Worm (Caenorhabditis elegans) whole organism, L4 larva: ENCODE measurements around the gene tag-250.
"Not testable (repeated sequence)": the region's sequence is repeated elsewhere in the genome, so short reads cannot be mapped to it uniquely, and the experiment has no call there.

Experiments
- Y105C5A.15 ChIP-seq: fragments of 200-800 bp; sonication (Bioruptor generic); IDR thresholded peaks from 2 replicates; pipeline ENCODE4 v1.3.6; 2022; ENCODE audit warnings: missing genetic modification characterization, missing compliant biosample characterization
- ZK337.2 ChIP-seq: fragments of 200-800 bp; sonication (Bioruptor generic); IDR thresholded peaks from 2 replicates; pipeline ENCODE4 v1.3.6; 2022; ENCODE audit warnings: missing genetic modification reagents, missing genetic modification characterization, missing compliant biosample characterization
- aha-1 ChIP-seq: fragments of 150-350 bp; peaks from one replicate; lab custom pipeline; 2014; ENCODE audit warnings: missing biosample characterization, missing genetic modification characterization
- ceh-62 ChIP-seq: sonication (generic microtip); optimal IDR thresholded peaks from 2 replicates; lab custom pipeline; 2017; ENCODE audit warnings: missing biosample characterization, missing genetic modification characterization
- ceh-82 ChIP-seq: sonication (generic microtip); optimal IDR thresholded peaks from 2 replicates; lab custom pipeline; 2017; ENCODE audit warnings: missing biosample characterization, missing genetic modification characterization
- daf-19 ChIP-seq: fragments of 200-800 bp; sonication (Bioruptor generic); conservative IDR thresholded peaks from 2 replicates; pipeline ENCODE4 v1.3.6; 2022; ENCODE audit warnings: missing genetic modification characterization, missing compliant biosample characterization
- dpl-1 ChIP-seq: fragments of 150-350 bp; optimal IDR thresholded peaks from 2 replicates; lab custom pipeline; 2014; ENCODE audit warnings: missing biosample characterization, missing genetic modification reagents, missing genetic modification characterization
- hlh-11 ChIP-seq: fragments of 200-800 bp; sonication (Bioruptor generic); optimal IDR thresholded peaks from 2 replicates; lab custom pipeline; 2018; ENCODE audit warnings: mild to moderate bottlenecking, missing genetic modification characterization, missing compliant biosample characterization
- hmg-1.1 ChIP-seq: fragments of 200-800 bp; sonication (Bioruptor generic); IDR thresholded peaks from 2 replicates; pipeline ENCODE4 v1.3.6; 2022; ENCODE audit warnings: missing genetic modification reagents, missing genetic modification characterization, missing compliant biosample characterization
- mep-1 ChIP-seq: fragments of 150-350 bp; sonication (generic microtip); optimal IDR thresholded peaks from 3 replicates; lab custom pipeline; 2014; ENCODE audit warnings: missing biosample characterization, missing genetic modification characterization
- pqm-1 ChIP-seq: sonication (generic microtip); optimal IDR thresholded peaks from 2 replicates; lab custom pipeline; 2017; ENCODE audit warnings: missing biosample characterization, missing genetic modification characterization
- zfp-3 ChIP-seq: fragments of 200-800 bp; sonication (Bioruptor generic); conservative IDR thresholded peaks from 2 replicates; pipeline ENCODE4 v1.3.6; 2022; ENCODE audit warnings: missing genetic modification reagents, missing genetic modification characterization, missing compliant biosample characterization
- ztf-11 ChIP-seq: fragments of 150-350 bp; optimal IDR thresholded peaks from 2 replicates; lab custom pipeline; 2014; ENCODE audit warnings: missing biosample characterization, missing genetic modification characterization

DNA sequence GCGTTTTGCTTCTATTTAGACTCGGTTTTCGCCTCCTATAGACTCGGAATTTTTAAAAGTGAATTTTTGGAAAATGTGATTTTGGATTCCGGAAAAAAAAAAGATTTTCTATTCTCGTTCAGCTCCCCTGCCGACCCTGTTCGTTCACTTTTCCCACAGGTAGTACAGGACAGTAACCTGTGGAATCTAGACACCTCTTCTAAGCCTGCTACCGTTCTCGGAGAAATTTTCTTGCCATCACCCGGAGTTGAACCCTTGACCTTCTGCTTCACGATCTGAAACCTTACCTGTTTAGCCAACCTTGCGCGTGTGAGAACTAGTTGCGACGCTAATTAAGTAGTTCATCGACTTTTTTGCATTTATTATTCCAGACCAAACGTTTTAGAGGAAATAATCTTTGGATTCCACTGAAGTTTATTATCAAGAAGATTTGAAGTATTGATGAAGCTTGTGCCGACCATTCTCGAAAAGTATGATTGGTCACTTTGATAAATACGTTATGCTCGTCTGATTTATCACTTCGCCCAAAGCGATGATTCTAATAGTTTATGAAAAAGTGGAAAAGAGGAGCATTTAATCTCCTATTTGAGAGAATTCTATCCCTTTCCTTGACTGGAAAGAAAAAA, 29.1 kb upstream of the tag-250 start:
- TF ChIP-seq hlh-11 (tag; lab: Kevin White, UChicago); ceh-82; mep-1 (tag; lab: Kevin White, UChicago); ceh-62 (tag; lab: Kevin White, UChicago); zfp-3; hmg-1.1 (GFP tag; lab: Robert Waterston, UW); ztf-11 (tag; lab: Kevin White, UChicago); daf-19 (GFP tag; lab: Robert Waterston, UW); pqm-1 (tag; lab: Kevin White, UChicago); dpl-1; aha-1 (tag; lab: Kevin White, UChicago): not testable (repeated sequence)
- TF ChIP-seq Y105C5A.15 (GFP tag; lab: Robert Waterston, UW) (0 out of 2 replicates have a peak, but pooled peaks have one; percentile 66), ZK337.2 (GFP tag; lab: Robert Waterston, UW) (0 out of 2 replicates have a peak, but pooled peaks have one; percentile 46)
